Worm (Caenorhabditis elegans): ENCODE data around the gene C46C2.2.

Gene C46C2.2

DNA sequence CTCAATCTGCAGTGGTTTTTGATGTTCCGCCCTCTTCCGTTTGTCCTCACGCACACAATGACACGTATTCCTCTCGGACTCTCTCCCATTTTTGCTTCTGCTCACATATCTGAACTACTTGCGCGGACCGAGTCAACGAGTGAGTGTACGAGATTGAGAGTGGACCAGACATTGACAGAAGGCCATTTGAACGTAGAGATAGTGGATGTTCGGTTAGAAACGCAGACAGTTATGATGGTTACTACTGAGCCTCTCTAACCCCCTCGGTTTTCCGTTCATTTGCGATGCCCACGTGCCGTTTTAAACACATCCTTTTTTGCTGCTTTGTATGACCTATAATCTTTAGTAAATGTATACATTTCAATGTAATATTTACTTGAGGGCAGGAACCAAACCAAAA, 1.1 kb upstream of the C46C2.2 start (continued):
- TF ChIP-seq grh-1 (GFP tag; IDR thresholded peaks at IDR 0.05), result no peak
- TF ChIP-seq swsn-7 (tag; optimal IDR thresholded peaks at IDR 0.05), result peak; percentile 55
- TF ChIP-seq nhr-47 (tag; optimal IDR thresholded peaks at IDR 0.05), result peak; percentile 46
- peak in 1 of 2 experiments; percentile 9 for TF ChIP-seq egl-27 (tag; optimal IDR thresholded peaks at IDR 0.05)
- no peak for TF ChIP-seq ama-1 (optimal IDR thresholded peaks at IDR 0.05)
- TF ChIP-seq mdl-1 (tag; optimal IDR thresholded peaks at IDR 0.05), result peak in 1 of 2 experiments; percentile 59
- TF ChIP-seq ceh-82 (tag; optimal IDR thresholded peaks at IDR 0.05), result peak in 1 of 3 experiments; percentile 15
- no peak for TF ChIP-seq lin-39 (tag; optimal IDR thresholded peaks at IDR 0.05)
- no peak for TF ChIP-seq F16B12.6 (tag; optimal IDR thresholded peaks at IDR 0.05)
- no peak for TF ChIP-seq Y116A8C.19 (tag; optimal IDR thresholded peaks at IDR 0.05; ENCODE audit: borderline replicate concordance)
- TF ChIP-seq mef-2 (tag; optimal IDR thresholded peaks at IDR 0.05), result no peak
- TF ChIP-seq tbx-2 (tag; optimal IDR thresholded peaks at IDR 0.05), result peak; percentile 56
- TF ChIP-seq nhr-71 (tag; optimal IDR thresholded peaks at IDR 0.05), result peak; percentile 59
- no peak for TF ChIP-seq nhr-76 (tag; optimal IDR thresholded peaks at IDR 0.05)
- TF ChIP-seq alr-1 (tag; optimal IDR thresholded peaks at IDR 0.05; ENCODE audit: borderline replicate concordance), result no peak
- TF ChIP-seq nhr-28 (tag; optimal IDR thresholded peaks at IDR 0.05), result no peak
- no peak for TF ChIP-seq nhr-12 (tag; optimal IDR thresholded peaks at IDR 0.05)
- no peak for TF ChIP-seq nhr-20 (tag; optimal IDR thresholded peaks at IDR 0.05)

DNA sequence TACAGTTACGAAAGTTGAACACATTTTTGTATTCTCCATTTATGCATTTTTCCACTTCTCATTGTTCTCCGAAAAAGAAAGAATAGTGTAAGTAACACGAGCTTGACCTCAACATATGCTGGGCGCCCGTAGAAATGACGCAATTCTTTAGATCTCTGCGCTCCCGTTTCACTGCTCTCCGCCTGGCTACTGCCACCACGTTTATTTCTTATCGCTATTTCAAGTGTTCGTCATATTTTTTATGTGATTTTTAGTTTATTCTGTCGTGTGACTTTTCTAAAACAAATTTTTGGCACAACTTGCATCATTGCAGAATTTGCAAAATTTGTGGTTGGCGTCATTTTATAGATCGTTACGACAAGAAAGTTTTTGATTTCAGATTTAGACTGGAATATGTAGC, 570 bp upstream of the C46C2.2 start:
- no peak for TF ChIP-seq Y116A8C.19 (tag; optimal IDR thresholded peaks at IDR 0.05; ENCODE audit: borderline replicate concordance)
- TF ChIP-seq nhr-90 (tag; optimal IDR thresholded peaks at IDR 0.05; ENCODE audit: poor library complexity), result no peak
- TF ChIP-seq isw-1 (GFP tag; IDR thresholded peaks at IDR 0.05), result no peak
- TF ChIP-seq efl-1 (optimal IDR thresholded peaks at IDR 0.05), result no peak
- peak in 1 of 2 experiments; percentile 28 for TF ChIP-seq efl-1 (GFP tag; optimal IDR thresholded peaks at IDR 0.05 in 1 of 2)
- no peak for TF ChIP-seq dsc-1 (tag; optimal IDR thresholded peaks at IDR 0.05)
- no peak for TF ChIP-seq nhr-47 (tag; optimal IDR thresholded peaks at IDR 0.05)
- no peak for TF ChIP-seq nhr-76 (tag; optimal IDR thresholded peaks at IDR 0.05)
- TF ChIP-seq C04F5.9 (tag; optimal IDR thresholded peaks at IDR 0.05), result no peak
- TF ChIP-seq hpl-2 (GFP tag; optimal IDR thresholded peaks at IDR 0.05), result no peak
- peak; percentile 12 for TF ChIP-seq elt-2 (tag; optimal IDR thresholded peaks at IDR 0.05)
- no peak for TF ChIP-seq ztf-4 (tag; optimal IDR thresholded peaks at IDR 0.05)
- no peak for TF ChIP-seq aha-1 (tag; optimal IDR thresholded peaks at IDR 0.05)

- TF ChIP-seq dsc-1 (tag; optimal IDR thresholded peaks at IDR 0.05) (no peak), efl-1 (optimal IDR thresholded peaks at IDR 0.05) (no peak), efl-1 (GFP tag; optimal IDR thresholded peaks at IDR 0.05 in 1 of 2) (peak in 1 of 2 experiments; percentile 74)
Measured at ce11 chrIV:9218415-9218814, 889 bp downstream of the C46C2.2 start.

- TF ChIP-seq ceh-90 (tag; optimal IDR thresholded peaks at IDR 0.05) (no peak), snu-23 (GFP tag; optimal IDR thresholded peaks at IDR 0.05) (no peak), nhr-28 (tag; optimal IDR thresholded peaks at IDR 0.05) (no peak), nhr-12 (tag; optimal IDR thresholded peaks at IDR 0.05) (no peak), nhr-11 (tag; optimal IDR thresholded peaks at IDR 0.05) (no peak), lin-13 (GFP tag; optimal IDR thresholded peaks at IDR 0.05) (no peak), dsc-1 (tag; optimal IDR thresholded peaks at IDR 0.05) (no peak), nhr-237 (tag; optimal IDR thresholded peaks at IDR 0.05) (no peak), lin-14 (GFP tag; optimal IDR thresholded peaks at IDR 0.05) (no peak), aha-1 (tag; optimal IDR thresholded peaks at IDR 0.05) (no peak), efl-3 (GFP tag; optimal IDR thresholded peaks at IDR 0.05) (no peak), irx-1 (tag; optimal IDR thresholded peaks at IDR 0.05) (no peak), vab-15 (tag; optimal IDR thresholded peaks at IDR 0.05) (no peak), lir-3 (tag; optimal IDR thresholded peaks at IDR 0.05; ENCODE audit: poor library complexity) (no peak), fkh-8 (tag; optimal IDR thresholded peaks at IDR 0.05) (no peak), nhr-85 (tag) (no peak)
Measured at ce11 chrIV:9224825-9225224, 7.3 kb downstream of the C46C2.2 start, which contains the start of gene C46C2.3. C46C2.3 (plus strand) TSS chrIV:9225125.

Data from whole organism, L1 larva.